Worm (Caenorhabditis elegans) whole organism, L2 larva: Measurements from ENCODE around the gene F36H1.12.

ENCODE experiments used
- C34F6.9 ChIP-seq: fragments of 150-350 bp; optimal IDR thresholded peaks from 2 replicates; lab custom pipeline; 2014; ENCODE audit warnings: missing biosample characterization, missing genetic modification characterization
- F13H6.1 ChIP-seq: sonication (generic microtip); optimal IDR thresholded peaks from 2 replicates; lab custom pipeline; 2016; ENCODE audit warnings: missing genetic modification characterization, missing compliant biosample characterization
- ZK546.5 ChIP-seq: sonication (generic microtip); optimal IDR thresholded peaks from 2 replicates; lab custom pipeline; 2017; ENCODE audit warnings: missing biosample characterization, missing genetic modification characterization
- alr-1 ChIP-seq: fragments of 150-350 bp; optimal IDR thresholded peaks from 2 replicates; lab custom pipeline; 2014; ENCODE audit warnings: missing biosample characterization, missing genetic modification characterization
- blmp-1 ChIP-seq: sonication (generic microtip); optimal IDR thresholded peaks from 2 replicates; lab custom pipeline; 2017; ENCODE audit warnings: missing genetic modification characterization, mild to moderate bottlenecking, missing compliant biosample characterization, antibody characterized with exemption, moderate library complexity; ENCODE audit not compliant: insufficient read depth
- ceh-16 ChIP-seq: fragments of 150-350 bp; optimal IDR thresholded peaks from 2 replicates; lab custom pipeline; 2014; ENCODE audit warnings: missing biosample characterization, missing genetic modification characterization
- ceh-82 ChIP-seq: fragments of 150-350 bp; optimal IDR thresholded peaks from 2 replicates; lab custom pipeline; 2014; ENCODE audit warnings: missing biosample characterization, missing genetic modification characterization
- crh-2 ChIP-seq: sonication (generic microtip); optimal IDR thresholded peaks from 2 replicates; lab custom pipeline; 2017; ENCODE audit warnings: missing biosample characterization, missing genetic modification characterization
- dmd-4 ChIP-seq: sonication (generic microtip); optimal IDR thresholded peaks from 2 replicates; lab custom pipeline; 2017; ENCODE audit warnings: missing biosample characterization, missing genetic modification characterization
- egl-27 ChIP-seq: sonication (generic microtip); optimal IDR thresholded peaks from 3 replicates; lab custom pipeline; 2017; ENCODE audit warnings: missing biosample characterization, missing genetic modification reagents, missing genetic modification characterization
- elt-1 ChIP-seq: fragments of 150-350 bp; optimal IDR thresholded peaks from 2 replicates; lab custom pipeline; 2014; ENCODE audit warnings: missing biosample characterization, missing genetic modification characterization
- fos-1 ChIP-seq: fragments of 150-350 bp; optimal IDR thresholded peaks from 2 replicates; lab custom pipeline; 2014; ENCODE audit warnings: missing biosample characterization, missing genetic modification characterization
- gmeb-1 ChIP-seq: fragments of 150-350 bp; optimal IDR thresholded peaks from 2 replicates; lab custom pipeline; 2014; ENCODE audit warnings: missing biosample characterization, missing genetic modification characterization
- lin-11 ChIP-seq: fragments of 150-350 bp; sonication (generic microtip); optimal IDR thresholded peaks from 2 replicates; lab custom pipeline; 2014; ENCODE audit warnings: missing biosample characterization, missing genetic modification characterization, inconsistent platforms, mixed read lengths
- lin-13 ChIP-seq: fragments of 150-350 bp; optimal IDR thresholded peaks from 2 replicates; lab custom pipeline; 2014; ENCODE audit warnings: missing biosample characterization, missing genetic modification reagents, missing genetic modification characterization
- lsy-2 ChIP-seq, 2 experiments: fragments of 150-350 bp in 1 of 2; sonication (generic microtip) in 1 of 2; optimal IDR thresholded peaks; 2 replicates each; lab custom pipeline; 2014 to 2017; ENCODE audit warnings: missing biosample characterization in 2 of 2, missing genetic modification characterization in 2 of 2
- mab-5 ChIP-seq: fragments of 150-350 bp; optimal IDR thresholded peaks from 2 replicates; lab custom pipeline; 2014; ENCODE audit warnings: missing biosample characterization, missing genetic modification characterization
- mbf-1 ChIP-seq: sonication (generic microtip); optimal IDR thresholded peaks from 2 replicates; lab custom pipeline; 2017; ENCODE audit warnings: missing biosample characterization, missing genetic modification characterization
- mdl-1 ChIP-seq, 2 experiments: fragments of 150-350 bp in 1 of 2; sonication (generic microtip) in 1 of 2; optimal IDR thresholded peaks; 2 replicates each; lab custom pipeline; 2017; ENCODE audit warnings: missing biosample characterization in 2 of 2, missing genetic modification characterization in 2 of 2
- nhr-11 ChIP-seq: fragments of 150-350 bp; optimal IDR thresholded peaks from 2 replicates; lab custom pipeline; 2014; ENCODE audit warnings: missing biosample characterization, missing genetic modification characterization
- nhr-129 ChIP-seq: fragments of 150-350 bp; optimal IDR thresholded peaks from 2 replicates; lab custom pipeline; 2014; ENCODE audit warnings: missing biosample characterization, missing genetic modification characterization
- nhr-23 ChIP-seq: fragments of 150-350 bp; optimal IDR thresholded peaks from 2 replicates; lab custom pipeline; 2014; ENCODE audit warnings: missing biosample characterization, missing genetic modification reagents, missing genetic modification characterization
- nhr-237 ChIP-seq: fragments of 150-350 bp; optimal IDR thresholded peaks from 2 replicates; lab custom pipeline; 2014; ENCODE audit warnings: missing biosample characterization, missing genetic modification characterization
- nhr-25 ChIP-seq: fragments of 150-350 bp; sonication (generic microtip); optimal IDR thresholded peaks from 3 replicates; lab custom pipeline; 2014; ENCODE audit warnings: missing biosample characterization, missing genetic modification characterization
- nhr-6 ChIP-seq: fragments of 150-350 bp; optimal IDR thresholded peaks from 2 replicates; lab custom pipeline; 2014; ENCODE audit warnings: missing biosample characterization, missing genetic modification characterization
- nhr-77 ChIP-seq: fragments of 150-350 bp; optimal IDR thresholded peaks from 2 replicates; lab custom pipeline; 2014; ENCODE audit warnings: missing biosample characterization, missing genetic modification characterization
- peb-1 ChIP-seq: fragments of 150-350 bp; optimal IDR thresholded peaks from 2 replicates; lab custom pipeline; 2014; ENCODE audit warnings: missing biosample characterization, missing genetic modification characterization
- sem-4 ChIP-seq: fragments of 150-350 bp; optimal IDR thresholded peaks from 2 replicates; lab custom pipeline; 2014; ENCODE audit warnings: missing biosample characterization, missing genetic modification reagents, missing genetic modification characterization
- skn-1 ChIP-seq: sonication (generic microtip); optimal IDR thresholded peaks from 2 replicates; lab custom pipeline; 2017; ENCODE audit warnings: missing biosample characterization, missing genetic modification characterization
- sma-3 ChIP-seq: sonication (generic microtip); optimal IDR thresholded peaks from 2 replicates; lab custom pipeline; 2016; ENCODE audit warnings: missing genetic modification reagents, missing genetic modification characterization, missing compliant biosample characterization
- sma-9 ChIP-seq, 2 experiments: fragments of 150-350 bp in 1 of 2; sonication (generic microtip) in 1 of 2; optimal IDR thresholded peaks; 2 replicates each; lab custom pipeline; 2014 to 2016; ENCODE audit warnings: missing genetic modification characterization in 2 of 2, mild to moderate bottlenecking in 1 of 2, missing biosample characterization in 1 of 2, missing compliant biosample characterization in 1 of 2, missing genetic modification reagents in 1 of 2, moderate library complexity in 1 of 2
- unc-39 ChIP-seq: fragments of 150-350 bp; optimal IDR thresholded peaks from 2 replicates; lab custom pipeline; 2014; ENCODE audit warnings: missing biosample characterization, missing genetic modification characterization
- unc-55 ChIP-seq: fragments of 150-350 bp; sonication (generic microtip); optimal IDR thresholded peaks from 3 replicates; lab custom pipeline; 2014; ENCODE audit warnings: missing biosample characterization, missing genetic modification reagents, missing genetic modification characterization
- zag-1 ChIP-seq: fragments of 150-350 bp; optimal IDR thresholded peaks from 2 replicates; lab custom pipeline; 2014; ENCODE audit warnings: missing biosample characterization, missing genetic modification characterization
- ztf-1 ChIP-seq: fragments of 200-800 bp; sonication (Bioruptor generic); conservative IDR thresholded peaks from 2 replicates; pipeline ENCODE4 v1.3.6; 2022; ENCODE audit warnings: missing genetic modification characterization, missing compliant biosample characterization
- ztf-11 ChIP-seq: sonication (generic microtip); optimal IDR thresholded peaks from 2 replicates; lab custom pipeline; 2017; ENCODE audit warnings: missing biosample characterization, missing genetic modification characterization
- ztf-4 ChIP-seq: fragments of 150-350 bp; optimal IDR thresholded peaks from 2 replicates; lab custom pipeline; 2014; ENCODE audit warnings: missing biosample characterization, missing genetic modification characterization

The F36H1.12 gene

DNA sequence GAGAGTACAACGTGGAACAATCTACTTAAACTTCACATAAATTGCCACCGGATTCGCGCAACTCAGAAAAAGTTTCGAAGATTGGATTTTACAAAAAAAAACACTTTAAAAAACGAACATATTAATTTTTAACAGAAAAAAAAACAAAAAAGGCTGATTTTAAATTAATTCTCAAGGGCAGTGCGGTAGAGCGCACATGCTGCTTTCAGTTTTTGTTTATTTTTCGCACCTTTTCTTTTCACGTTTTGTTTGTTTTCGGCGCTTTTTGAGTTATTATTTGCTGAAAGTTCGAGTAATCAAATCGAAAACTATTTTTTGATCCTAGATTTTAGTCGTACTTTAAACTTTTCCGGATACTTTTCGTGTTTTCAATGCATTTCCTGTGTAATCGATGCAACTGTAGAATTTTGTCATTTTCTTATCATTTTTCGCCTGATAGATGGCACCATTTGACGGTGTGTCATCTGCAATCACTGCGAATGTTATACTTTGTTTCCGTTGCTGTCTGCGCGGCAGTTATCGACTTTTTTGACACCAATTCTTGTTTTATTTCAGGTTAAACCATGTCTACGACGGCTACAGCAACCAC, 33.4 kb downstream of the F36H1.12 start, which contains the start of gene F13H10.8:
TSS of gene F13H10.8 (plus strand) at position 556 of the 589 bp plus-strand sequence.
- TF ChIP-seq blmp-1 (tag; lab: Kevin White, UChicago) (no peak), elt-1 (no peak), unc-39 (tag; lab: Kevin White, UChicago) (no peak), crh-2 (peak; percentile 48), nhr-23 (tag; lab: Kevin White, UChicago) (no peak), lin-13 (peak; percentile 27), lsy-2 (tag; optimal IDR thresholded peaks at IDR 0.05; lab: Kevin White, UChicago) (peak in 1 of 2 experiments; percentile 42), F13H6.1 (tag; lab: Kevin White, UChicago) (peak; percentile 33), C34F6.9 (tag; lab: Kevin White, UChicago) (peak; percentile 80), sma-9 (GFP tag; optimal IDR thresholded peaks at IDR 0.05; lab: Kevin White, UChicago) (no peak), sma-9 (tag; optimal IDR thresholded peaks at IDR 0.05; lab: Kevin White, UChicago) (no peak), nhr-129 (tag; lab: Kevin White, UChicago) (peak; percentile 17), egl-27 (no peak), nhr-77 (tag; lab: Kevin White, UChicago) (no peak), nhr-25 (tag; lab: Kevin White, UChicago) (peak; percentile 0), ztf-1 (GFP tag; lab: Robert Waterston, UW) (no peak), nhr-237 (tag; lab: Kevin White, UChicago) (no peak), ztf-11 (no peak), sma-3 (GFP tag; lab: Kevin White, UChicago) (peak; percentile 6), fos-1 (peak; percentile 93), zag-1 (tag; lab: Kevin White, UChicago) (no peak), mbf-1 (no peak), nhr-11 (tag; lab: Kevin White, UChicago) (no peak)
- TF ChIP-seq, all 48 proteins: peak for 9

DNA sequence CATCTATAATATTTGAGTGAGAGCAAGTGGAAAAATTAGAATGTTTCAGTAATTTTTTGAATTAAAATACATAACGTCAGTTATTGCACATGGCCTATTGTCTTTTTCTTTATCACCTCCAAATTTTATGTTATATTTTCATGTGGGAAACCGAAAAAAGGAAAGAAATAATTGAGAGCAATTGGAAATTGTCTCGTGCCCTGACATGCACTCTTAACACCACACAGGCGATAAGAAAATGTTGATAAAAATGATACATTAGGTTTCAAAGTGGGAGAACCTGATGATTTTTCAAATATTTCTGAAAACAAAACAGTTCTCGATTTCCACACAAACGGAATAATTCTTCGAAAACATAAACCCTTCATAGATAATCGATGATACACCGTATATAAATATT, 37.6 kb downstream of the F36H1.12 start, which contains the start of gene F13H10.3:
TSS of gene F13H10.3 (minus strand) at position 73 of the 400 bp plus-strand sequence.
- TF ChIP-seq unc-55 (GFP tag; lab: Kevin White, UChicago) (no peak), mdl-1 (tag; optimal IDR thresholded peaks at IDR 0.05; lab: Kevin White, UChicago) (peak in 1 of 2 experiments; percentile 27), fos-1 (peak; percentile 59), ztf-4 (tag; lab: Kevin White, UChicago) (no peak), nhr-237 (tag; lab: Kevin White, UChicago) (no peak), crh-2 (peak; percentile 62), sma-9 (GFP tag; optimal IDR thresholded peaks at IDR 0.05; lab: Kevin White, UChicago) (peak; percentile 31), sma-9 (tag; optimal IDR thresholded peaks at IDR 0.05; lab: Kevin White, UChicago) (no peak)

DNA sequence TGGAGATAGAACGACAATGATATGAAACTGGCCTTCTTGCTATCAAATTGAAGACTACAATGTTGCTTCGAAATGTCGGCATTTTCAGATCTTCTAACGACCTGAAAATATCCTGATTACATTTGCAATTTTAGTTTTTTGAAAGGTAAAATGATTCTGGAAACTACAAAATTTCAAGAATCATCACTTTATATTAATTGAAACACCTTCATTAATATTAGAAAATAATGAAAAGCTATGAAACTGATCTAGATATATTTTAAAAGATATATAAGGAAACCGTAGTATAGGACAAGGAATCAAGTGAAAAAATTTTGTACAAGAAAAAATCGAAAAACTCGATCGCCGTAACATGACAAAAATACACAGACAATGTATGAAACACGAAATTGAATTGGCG, 41.6 kb downstream of the F36H1.12 start, which contains the start of gene ndx-9:
TSS of gene ndx-9 (minus strand) at position 101 of the 400 bp plus-strand sequence.
- no peak for TF ChIP-seq fos-1
- no peak for TF ChIP-seq nhr-77 (tag; lab: Kevin White, UChicago)
- no peak for TF ChIP-seq sem-4
- TF ChIP-seq nhr-6 (tag; lab: Kevin White, UChicago) = no peak
- TF ChIP-seq peb-1 (tag; lab: Kevin White, UChicago) = no peak
- TF ChIP-seq ZK546.5 (tag; lab: Kevin White, UChicago) = no peak
- TF ChIP-seq skn-1 (tag; lab: Kevin White, UChicago) = no peak
- no peak for TF ChIP-seq lin-13
- no peak for TF ChIP-seq sma-9 (GFP tag; optimal IDR thresholded peaks at IDR 0.05; lab: Kevin White, UChicago)
- no peak for TF ChIP-seq sma-9 (tag; optimal IDR thresholded peaks at IDR 0.05; lab: Kevin White, UChicago)
- TF ChIP-seq crh-2 = no peak
- no peak for TF ChIP-seq mab-5 (tag; lab: Kevin White, UChicago)
- TF ChIP-seq sma-3 (GFP tag; lab: Kevin White, UChicago) = no peak
- no peak for TF ChIP-seq ceh-16 (tag; lab: Kevin White, UChicago)
- no peak for TF ChIP-seq F13H6.1 (tag; lab: Kevin White, UChicago)
- TF ChIP-seq alr-1 (tag; lab: Kevin White, UChicago) = no peak
- TF ChIP-seq gmeb-1 (tag; lab: Kevin White, UChicago) = no peak
- TF ChIP-seq lin-11 = no peak
- TF ChIP-seq unc-39 (tag; lab: Kevin White, UChicago) = no peak
- no peak for TF ChIP-seq ceh-82
- no peak for TF ChIP-seq dmd-4 (tag; lab: Kevin White, UChicago)
